Fruit fly (Drosophila melanogaster) whole organism, embryonic: Measurements from ENCODE around the gene CG14960.

Experiments
- Aef1 ChIP-seq: fragments of 200-800 bp; sonication (Bioruptor generic); IDR thresholded peaks from 3 replicates; pipeline ENCODE4 v1.3.6; 2022; ENCODE audit warnings: missing biosample characterization, missing genetic modification characterization
- BEAF-32 ChIP-seq: fragments of 200-800 bp; sonication (Bioruptor generic); optimal IDR thresholded peaks from 3 replicates; lab custom pipeline; 2017; ENCODE audit warnings: missing biosample characterization, missing genetic modification characterization, mild to moderate bottlenecking, moderate library complexity, missing genetic modification reagents
- CG11085 ChIP-seq: fragments of 200-800 bp; sonication (Bioruptor generic); IDR thresholded peaks from 2 replicates; pipeline ENCODE4 v1.3.6; 2022; ENCODE audit warnings: missing biosample characterization, missing genetic modification characterization
- CG11093 ChIP-seq: fragments of 200-800 bp; sonication (Bioruptor generic); IDR thresholded peaks from 3 replicates; pipeline ENCODE4 v1.3.6; 2022; ENCODE audit warnings: missing biosample characterization, missing genetic modification characterization
- CG11456 ChIP-seq: fragments of 200-800 bp; sonication (Bioruptor generic); IDR thresholded peaks from 3 replicates; pipeline ENCODE4 v1.3.6; 2022; ENCODE audit warnings: missing biosample characterization, missing genetic modification characterization
- CG13296 ChIP-seq: fragments of 200-800 bp; sonication (Bioruptor generic); optimal IDR thresholded peaks from 3 replicates; lab custom pipeline; 2018; ENCODE audit warnings: missing biosample characterization, mild to moderate bottlenecking, missing genetic modification characterization
- CG14441 ChIP-seq: fragments of 200-800 bp; sonication (Bioruptor generic); IDR thresholded peaks from 2 replicates; pipeline ENCODE4 v1.3.6; 2022; ENCODE audit warnings: missing biosample characterization, missing genetic modification characterization
- CG1529 ChIP-seq: fragments of 200-800 bp; sonication (Bioruptor generic); optimal IDR thresholded peaks from 3 replicates; lab custom pipeline; 2018; ENCODE audit warnings: missing biosample characterization, missing genetic modification characterization
- CG15696 ChIP-seq: fragments of 200-800 bp; sonication (Bioruptor generic); optimal IDR thresholded peaks from 2 replicates; lab custom pipeline; 2019; ENCODE audit warnings: missing biosample characterization, mild to moderate bottlenecking, missing genetic modification characterization, moderate library complexity
- CG1647 ChIP-seq: fragments of 200-800 bp; sonication (Bioruptor generic); optimal IDR thresholded peaks from 3 replicates; lab custom pipeline; 2016; ENCODE audit warnings: missing biosample characterization, missing genetic modification characterization
- CG17359 ChIP-seq: fragments of 200-800 bp; sonication (Bioruptor generic); optimal IDR thresholded peaks from 3 replicates; lab custom pipeline; 2018; ENCODE audit warnings: missing biosample characterization, mild to moderate bottlenecking, missing genetic modification characterization, moderate library complexity
- CG2712 ChIP-seq: fragments of 200-800 bp; optimal IDR thresholded peaks from 3 replicates; lab custom pipeline; 2019; ENCODE audit warnings: missing biosample characterization, mild to moderate bottlenecking, missing genetic modification characterization, moderate library complexity
- CG2875 ChIP-seq: fragments of 200-800 bp; sonication (Bioruptor generic); optimal IDR thresholded peaks from 2 replicates; lab custom pipeline; 2017; ENCODE audit warnings: missing biosample characterization, mild to moderate bottlenecking, missing genetic modification characterization, missing genetic modification reagents
- CG30403 ChIP-seq: fragments of 200-800 bp; sonication (Bioruptor generic); optimal IDR thresholded peaks from 3 replicates; lab custom pipeline; 2016; ENCODE audit warnings: missing biosample characterization, missing genetic modification characterization
- CG32532 ChIP-seq: fragments of 200-800 bp; sonication (Bioruptor generic); IDR thresholded peaks from 2 replicates; pipeline ENCODE4 v1.3.6; 2022; ENCODE audit warnings: missing biosample characterization, missing genetic modification characterization
- CG32772 ChIP-seq: fragments of 200-800 bp; sonication (Bioruptor generic); IDR thresholded peaks from 2 replicates; pipeline ENCODE4 v1.3.6; 2022; ENCODE audit warnings: missing biosample characterization, missing genetic modification characterization
- CG33557 ChIP-seq: fragments of 200-800 bp; sonication (Bioruptor generic); optimal IDR thresholded peaks from 2 replicates; lab custom pipeline; 2019; ENCODE audit warnings: missing biosample characterization, mild to moderate bottlenecking, missing genetic modification characterization, moderate library complexity
- CG3847 ChIP-seq: fragments of 200-800 bp; sonication (Bioruptor generic); IDR thresholded peaks from 2 replicates; pipeline ENCODE4 v1.3.6; 2022; ENCODE audit warnings: missing biosample characterization, missing genetic modification characterization
- CG5245 ChIP-seq: fragments of 200-800 bp; sonication (Bioruptor generic); optimal IDR thresholded peaks from 3 replicates; lab custom pipeline; 2016; ENCODE audit warnings: missing biosample characterization, missing genetic modification characterization
- CG6254 ChIP-seq: fragments of 200-800 bp; sonication (Bioruptor generic); optimal IDR thresholded peaks from 3 replicates; lab custom pipeline; 2017; ENCODE audit warnings: mild to moderate bottlenecking, missing biosample characterization, missing genetic modification reagents, missing genetic modification characterization
- CG7556 ChIP-seq: fragments of 200-800 bp; sonication (Bioruptor generic); optimal IDR thresholded peaks from 2 replicates; lab custom pipeline; 2017; ENCODE audit warnings: missing biosample characterization, mild to moderate bottlenecking, missing genetic modification characterization
- CG7786 ChIP-seq: fragments of 200-800 bp; sonication (Bioruptor generic); optimal IDR thresholded peaks from 2 replicates; lab custom pipeline; 2016; ENCODE audit warnings: missing biosample characterization, missing genetic modification characterization
- CG9609 ChIP-seq: fragments of 200-800 bp; sonication (Bioruptor generic); optimal IDR thresholded peaks from 3 replicates; lab custom pipeline; 2016; ENCODE audit warnings: missing biosample characterization, missing genetic modification characterization
- CHES-1-like ChIP-seq: fragments of 200-800 bp; sonication (Bioruptor generic); optimal IDR thresholded peaks from 2 replicates; lab custom pipeline; 2016; ENCODE audit warnings: missing biosample characterization, missing genetic modification characterization
- Dbx ChIP-seq: fragments of 200-800 bp; sonication (Bioruptor generic); IDR thresholded peaks from 3 replicates; pipeline ENCODE4 v1.3.6; 2022; ENCODE audit warnings: missing biosample characterization, missing genetic modification characterization
- E2f1 ChIP-seq: fragments of 200-800 bp; sonication (Bioruptor generic); IDR thresholded peaks from 2 replicates; pipeline ENCODE4 v1.3.6; 2022; ENCODE audit warnings: missing biosample characterization, missing genetic modification characterization
- E2f2 ChIP-seq: fragments of 200-800 bp; sonication (Bioruptor generic); IDR thresholded peaks from 2 replicates; pipeline ENCODE4 v1.3.6; 2022; ENCODE audit warnings: missing biosample characterization, missing genetic modification characterization
- Meics ChIP-seq: fragments of 200-800 bp; sonication (Bioruptor generic); optimal IDR thresholded peaks from 2 replicates; lab custom pipeline; 2017; ENCODE audit warnings: missing biosample characterization, mild to moderate bottlenecking, missing genetic modification characterization
- Mrtf ChIP-seq: fragments of 200-800 bp; sonication (Bioruptor generic); IDR thresholded peaks from 3 replicates; pipeline ENCODE4 v1.3.6; 2022; ENCODE audit warnings: missing biosample characterization, missing genetic modification characterization
- Neu2 ChIP-seq: fragments of 200-800 bp; sonication (Bioruptor generic); optimal IDR thresholded peaks from 3 replicates; lab custom pipeline; 2016; ENCODE audit warnings: missing biosample characterization, missing genetic modification characterization, borderline replicate concordance
- Rx ChIP-seq: fragments of 200-800 bp; sonication (Bioruptor generic); IDR thresholded peaks from 2 replicates; pipeline ENCODE4 v1.3.6; 2022; ENCODE audit warnings: missing biosample characterization, missing genetic modification characterization
- Xrp1 ChIP-seq: fragments of 200-800 bp; sonication (Bioruptor generic); IDR thresholded peaks from 2 replicates; pipeline ENCODE4 v1.3.6; 2022; ENCODE audit warnings: missing biosample characterization, missing genetic modification characterization
- cwo ChIP-seq: fragments of 200-800 bp; sonication (Bioruptor generic); optimal IDR thresholded peaks from 3 replicates; lab custom pipeline; 2017; ENCODE audit warnings: missing biosample characterization, missing genetic modification characterization, mild to moderate bottlenecking, moderate library complexity, missing genetic modification reagents
- dimm ChIP-seq: fragments of 200-800 bp; sonication (Bioruptor generic); IDR thresholded peaks from 2 replicates; pipeline ENCODE4 v1.3.6; 2022; ENCODE audit warnings: missing biosample characterization, missing genetic modification characterization
- dmrt99B ChIP-seq: fragments of 200-800 bp; sonication (Bioruptor generic); optimal IDR thresholded peaks from 2 replicates; lab custom pipeline; 2018; ENCODE audit warnings: missing biosample characterization, mild to moderate bottlenecking, missing genetic modification characterization, moderate library complexity
- eve ChIP-seq, 2 experiments: fragments of >200 bp; optimal IDR thresholded peaks; 2 replicates each; lab custom pipeline; 2017; ENCODE audit warnings: missing biosample characterization in 2 of 2, missing genetic modification characterization in 2 of 2
- klu ChIP-seq: fragments of 200-800 bp; sonication (Bioruptor generic); IDR thresholded peaks from 2 replicates; pipeline ENCODE4 v1.3.6; 2022; ENCODE audit warnings: missing biosample characterization, missing genetic modification characterization
- lmd ChIP-seq: fragments of 200-800 bp; sonication (Bioruptor generic); IDR thresholded peaks from 2 replicates; pipeline ENCODE4 v1.3.6; 2022; ENCODE audit warnings: missing biosample characterization, missing genetic modification characterization
- lola ChIP-seq, 3 experiments: fragments of >200 bp in 2 of 3; fragments of 200-800 bp in 1 of 3; sonication (Bioruptor generic) in 1 of 3; optimal IDR thresholded peaks; 2 replicates each; lab custom pipeline; 2017 to 2019; ENCODE audit warnings: missing biosample characterization in 3 of 3, missing genetic modification characterization in 3 of 3, mild to moderate bottlenecking in 1 of 3, moderate library complexity in 1 of 3
- mld ChIP-seq: fragments of 200-800 bp; sonication (Bioruptor generic); IDR thresholded peaks from 3 replicates; pipeline ENCODE4 v1.3.6; 2022; ENCODE audit warnings: missing biosample characterization, missing genetic modification characterization; ENCODE audit not compliant: partially characterized antibody
- nerfin-1 ChIP-seq: fragments of 200-800 bp; sonication (Bioruptor generic); optimal IDR thresholded peaks from 3 replicates; lab custom pipeline; 2019; ENCODE audit warnings: missing biosample characterization, mild to moderate bottlenecking, missing genetic modification characterization, moderate library complexity
- nmo ChIP-seq: fragments of 200-800 bp; sonication (Bioruptor generic); optimal IDR thresholded peaks from 2 replicates; lab custom pipeline; 2018; ENCODE audit warnings: missing biosample characterization, mild to moderate bottlenecking, missing genetic modification characterization, moderate library complexity
- p53 ChIP-seq: fragments of 200-800 bp; sonication (Bioruptor generic); optimal IDR thresholded peaks from 2 replicates; lab custom pipeline; 2016; ENCODE audit warnings: missing biosample characterization, missing genetic modification characterization
- shn ChIP-seq: fragments of 200-800 bp; sonication (Bioruptor generic); optimal IDR thresholded peaks from 3 replicates; lab custom pipeline; 2016; ENCODE audit warnings: missing biosample characterization, missing genetic modification characterization
- slou ChIP-seq: fragments of 200-800 bp; sonication (Bioruptor generic); optimal IDR thresholded peaks from 3 replicates; lab custom pipeline; 2016; ENCODE audit warnings: missing biosample characterization, missing genetic modification characterization
- so ChIP-seq: fragments of 200-800 bp; sonication (Bioruptor generic); IDR thresholded peaks from 3 replicates; pipeline ENCODE4 v1.3.6; 2022; ENCODE audit warnings: missing biosample characterization, missing genetic modification characterization
- tin ChIP-seq: fragments of 200-800 bp; sonication (Bioruptor generic); optimal IDR thresholded peaks from 3 replicates; lab custom pipeline; 2016; ENCODE audit warnings: missing biosample characterization, missing genetic modification characterization
- ttk ChIP-seq: fragments of 200-800 bp; sonication (Bioruptor generic); IDR thresholded peaks from 2 replicates; pipeline ENCODE4 v2.1.2; 2022; ENCODE audit warnings: missing biosample characterization, missing genetic modification characterization
- twi ChIP-seq: fragments of 200-800 bp; optimal IDR thresholded peaks from 2 replicates; lab custom pipeline; 2019; ENCODE audit warnings: missing biosample characterization, mild to moderate bottlenecking, missing genetic modification characterization, moderate library complexity
- unc-4 ChIP-seq: fragments of 200-800 bp; sonication (Bioruptor generic); IDR thresholded peaks from 2 replicates; pipeline ENCODE4 v1.3.6; 2022; ENCODE audit warnings: missing biosample characterization, missing genetic modification characterization; ENCODE audit not compliant: partially characterized antibody
- wek ChIP-seq: fragments of 200-800 bp; sonication (Bioruptor generic); optimal IDR thresholded peaks from 3 replicates; lab custom pipeline; 2018; ENCODE audit warnings: missing biosample characterization, mild to moderate bottlenecking, missing genetic modification characterization, moderate library complexity

The CG14960 gene

dm6 chr3L:3288414-3288813 lies 17.6 kb downstream of the CG14960 start (continued):
- no peak for TF ChIP-seq unc-4 (GFP tag; lab: Robert Waterston, UW)
- TF ChIP-seq so = no peak
- no peak for TF ChIP-seq CG11093 (GFP tag; lab: Robert Waterston, UW)
- TF ChIP-seq twi = no peak
- no peak for TF ChIP-seq CG2875 (GFP tag; lab: Kevin White, UChicago)
- TF ChIP-seq CG7786 (GFP tag; lab: Kevin White, UChicago) = no peak
- TF ChIP-seq mld (GFP tag; lab: Robert Waterston, UW) = no peak
- no peak for TF ChIP-seq nerfin-1 (tag; lab: Kevin White, UChicago)
- no peak for TF ChIP-seq klu (GFP tag; lab: Robert Waterston, UW)
- TF ChIP-seq CG9609 (GFP tag; lab: Kevin White, UChicago) = no peak
- TF ChIP-seq CG11085 (GFP tag; lab: Robert Waterston, UW) = 0 out of 2 replicates have a peak, but pooled peaks have one; percentile 44
- TF ChIP-seq dimm (GFP tag; lab: Robert Waterston, UW) = no peak
- peak; percentile 58; the same call in 1 of the 2 replicates for TF ChIP-seq lmd (GFP tag; lab: Robert Waterston, UW)
- TF ChIP-seq CG7556 (GFP tag; lab: Kevin White, UChicago) = no peak
- TF ChIP-seq CG2712 (tag; lab: Kevin White, UChicago) = peak; percentile 49
- TF ChIP-seq Mrtf (GFP tag; lab: Robert Waterston, UW) = peak; percentile 35; the same call in 2 of the 3 replicates
- no peak for TF ChIP-seq slou (GFP tag; lab: Kevin White, UChicago)
- TF ChIP-seq CG11456 (GFP tag; lab: Robert Waterston, UW) = peak; percentile 93
- TF ChIP-seq CG1529 (GFP tag; lab: Kevin White, UChicago) = no peak
- no peak for TF ChIP-seq BEAF-32 (GFP tag; lab: Kevin White, UChicago)
- peak; percentile 55 for TF ChIP-seq CG17359 (tag; lab: Kevin White, UChicago)
- no peak for TF ChIP-seq CG6254 (GFP tag; lab: Kevin White, UChicago)
- TF ChIP-seq p53 (GFP tag; lab: Kevin White, UChicago) = no peak
- TF ChIP-seq CG32772 = peak; percentile 40; the same call in 1 of the 2 replicates
- TF ChIP-seq CG13296 = no peak
- TF ChIP-seq ttk (GFP tag; lab: Robert Waterston, UW) = peak; percentile 44
- TF ChIP-seq CG15696 (tag; lab: Kevin White, UChicago) = peak; percentile 18
- TF ChIP-seq CG30403 (GFP tag; lab: Kevin White, UChicago) = no peak
- no peak for TF ChIP-seq shn
- TF ChIP-seq CG5245 = peak; percentile 52
- no peak for TF ChIP-seq CG1647
- no peak for TF ChIP-seq eve (GFP tag; optimal IDR thresholded peaks at IDR 0.05; lab: Kevin White, UChicago)
- TF ChIP-seq CHES-1-like (GFP tag; lab: Kevin White, UChicago) = no peak
- no peak for TF ChIP-seq Meics (GFP tag; lab: Kevin White, UChicago)
- peak; percentile 41; the same call in 1 of the 2 replicates for TF ChIP-seq CG14441 (GFP tag; lab: Robert Waterston, UW)
- no peak for TF ChIP-seq E2f1
- TF ChIP-seq tin (GFP tag; lab: Kevin White, UChicago) = peak; percentile 60
- peak; percentile 34; the same call in 1 of the 3 replicates for TF ChIP-seq Aef1 (GFP tag; lab: Robert Waterston, UW)
- peak; percentile 76 for TF ChIP-seq E2f2
- no peak for TF ChIP-seq lola (GFP tag; optimal IDR thresholded peaks at IDR 0.05; lab: Kevin White, UChicago)
- TF ChIP-seq Xrp1 = no peak
- TF ChIP-seq Rx (GFP tag; lab: Robert Waterston, UW) = no peak
- peak; percentile 50; the same call in 1 of the 3 replicates for TF ChIP-seq Dbx (GFP tag; lab: Robert Waterston, UW)
- TF ChIP-seq wek (GFP tag; lab: Kevin White, UChicago) = no peak
- TF ChIP-seq nmo = no peak
- TF ChIP-seq cwo (GFP tag; lab: Kevin White, UChicago) = no peak
- no peak for TF ChIP-seq dmrt99B (tag; lab: Kevin White, UChicago)
- no peak for TF ChIP-seq CG33557 (GFP tag; lab: Kevin White, UChicago)
- TF ChIP-seq CG32532 (GFP tag; lab: Robert Waterston, UW) = peak; percentile 86
- TF ChIP-seq CG3847 (GFP tag; lab: Robert Waterston, UW) = peak; percentile 28; the same call in 1 of the 2 replicates
- no peak for TF ChIP-seq Neu2 (GFP tag; lab: Kevin White, UChicago)
